Fruit fly (Drosophila melanogaster) whole organism, embryonic: ENCODE results near the gene CG5235.

Experiments used
- Ada2b ChIP-seq: fragments of 200-800 bp; sonication (Bioruptor generic); IDR thresholded peaks from 2 replicates; pipeline ENCODE4 v1.3.6; 2022; ENCODE audit warnings: missing biosample characterization, missing genetic modification characterization
- Adf1 ChIP-seq: fragments of 200-800 bp; sonication (Bioruptor generic); IDR thresholded peaks from 2 replicates; pipeline ENCODE4 v1.3.6; 2022; ENCODE audit warnings: missing biosample characterization, missing genetic modification characterization
- Aef1 ChIP-seq: fragments of 200-800 bp; sonication (Bioruptor generic); IDR thresholded peaks from 3 replicates; pipeline ENCODE4 v1.3.6; 2022; ENCODE audit warnings: missing biosample characterization, missing genetic modification characterization
- Awh ChIP-seq: fragments of 200-800 bp; sonication (Bioruptor generic); IDR thresholded peaks from 2 replicates; pipeline ENCODE4, ENCODE4 v1.3.6; 2022; ENCODE audit warnings: missing biosample characterization, missing genetic modification characterization
- B-H1 ChIP-seq: fragments of 200-800 bp; sonication (Bioruptor generic); IDR thresholded peaks from 3 replicates; pipeline ENCODE4 v1.3.6; 2022; ENCODE audit warnings: missing biosample characterization, missing genetic modification characterization
- Bgb ChIP-seq: fragments of 200-800 bp; sonication (Bioruptor generic); IDR thresholded peaks from 2 replicates; pipeline ENCODE4 v1.3.6; 2022; ENCODE audit warnings: missing biosample characterization, missing genetic modification characterization; ENCODE audit not compliant: partially characterized antibody
- CG10267 ChIP-seq: fragments of 200-800 bp; sonication (Bioruptor generic); optimal IDR thresholded peaks from 2 replicates; lab custom pipeline; 2018; ENCODE audit warnings: missing biosample characterization, mild to moderate bottlenecking, missing genetic modification characterization, moderate library complexity
- CG11398 ChIP-seq: fragments of 200-800 bp; sonication (Bioruptor generic); optimal IDR thresholded peaks from 2 replicates; lab custom pipeline; 2016; ENCODE audit warnings: missing biosample characterization, missing genetic modification characterization
- CG13287 ChIP-seq: fragments of 200-800 bp; sonication (Bioruptor generic); IDR thresholded peaks from 2 replicates; pipeline ENCODE4 v1.3.6; 2022; ENCODE audit warnings: missing biosample characterization, missing genetic modification characterization; ENCODE audit not compliant: partially characterized antibody
- CG13624 ChIP-seq: fragments of 200-800 bp; sonication (Bioruptor generic); optimal IDR thresholded peaks from 2 replicates; lab custom pipeline; 2016; ENCODE audit warnings: missing biosample characterization, missing genetic modification characterization
- CG13894 ChIP-seq: fragments of 200-800 bp; sonication (Bioruptor generic); optimal IDR thresholded peaks from 3 replicates; lab custom pipeline; 2018; ENCODE audit warnings: missing biosample characterization, mild to moderate bottlenecking, missing genetic modification characterization, moderate library complexity
- CG14667 ChIP-seq: fragments of 200-800 bp; sonication (Bioruptor generic); IDR thresholded peaks from 2 replicates; pipeline ENCODE4 v1.3.6; 2022; ENCODE audit warnings: missing biosample characterization, missing genetic modification characterization
- CG14965 ChIP-seq: fragments of 200-800 bp; sonication (Bioruptor generic); optimal IDR thresholded peaks from 2 replicates; lab custom pipeline; 2016; ENCODE audit warnings: missing biosample characterization, missing genetic modification characterization, borderline replicate concordance
- CG17359 ChIP-seq: fragments of 200-800 bp; sonication (Bioruptor generic); optimal IDR thresholded peaks from 3 replicates; lab custom pipeline; 2018; ENCODE audit warnings: missing biosample characterization, mild to moderate bottlenecking, missing genetic modification characterization, moderate library complexity
- CG17385 ChIP-seq: fragments of 200-800 bp; sonication (Bioruptor generic); optimal IDR thresholded peaks from 3 replicates; lab custom pipeline; 2018; ENCODE audit warnings: missing biosample characterization, mild to moderate bottlenecking, missing genetic modification characterization
- CG32532 ChIP-seq: fragments of 200-800 bp; sonication (Bioruptor generic); IDR thresholded peaks from 2 replicates; pipeline ENCODE4 v1.3.6; 2022; ENCODE audit warnings: missing biosample characterization, missing genetic modification characterization
- CG33213 ChIP-seq: fragments of 200-800 bp; sonication (Bioruptor generic); optimal IDR thresholded peaks from 3 replicates; lab custom pipeline; 2016; ENCODE audit warnings: missing biosample characterization, missing genetic modification characterization
- CG4282 ChIP-seq: fragments of 200-800 bp; sonication (Bioruptor generic); optimal IDR thresholded peaks from 2 replicates; lab custom pipeline; 2016; ENCODE audit warnings: missing biosample characterization, missing genetic modification characterization
- CG43689 ChIP-seq: fragments of 200-800 bp; sonication (Bioruptor generic); IDR thresholded peaks from 2 replicates; pipeline ENCODE4 v1.3.6; 2022; ENCODE audit warnings: missing biosample characterization, missing genetic modification characterization
- CG5180 ChIP-seq: fragments of 200-800 bp; sonication (Bioruptor generic); optimal IDR thresholded peaks from 3 replicates; lab custom pipeline; 2017; ENCODE audit warnings: missing biosample characterization, missing genetic modification characterization, mild to moderate bottlenecking, moderate library complexity, missing genetic modification reagents
- CG6813 ChIP-seq: fragments of 200-800 bp; sonication (Bioruptor generic); optimal IDR thresholded peaks from 2 replicates; lab custom pipeline; 2017; ENCODE audit warnings: missing biosample characterization, missing genetic modification characterization, mild to moderate bottlenecking, moderate library complexity, missing genetic modification reagents
- CG8388 ChIP-seq: fragments of 200-800 bp; sonication (Bioruptor generic); optimal IDR thresholded peaks from 2 replicates; lab custom pipeline; 2019; ENCODE audit warnings: missing biosample characterization, mild to moderate bottlenecking, missing genetic modification characterization, moderate library complexity
- CG8765 ChIP-seq: fragments of 200-800 bp; sonication (Bioruptor generic); IDR thresholded peaks from 2 replicates; pipeline ENCODE4 v1.3.6; 2022; ENCODE audit warnings: missing biosample characterization, missing genetic modification characterization
- CG8924 ChIP-seq: fragments of 200-800 bp; optimal IDR thresholded peaks from 3 replicates; lab custom pipeline; 2019; ENCODE audit warnings: missing biosample characterization, mild to moderate bottlenecking, missing genetic modification characterization, moderate library complexity
- CG9215 ChIP-seq: fragments of 200-800 bp; sonication (Bioruptor generic); IDR thresholded peaks from 2 replicates; pipeline ENCODE4 v1.3.6; 2022; ENCODE audit warnings: missing biosample characterization, missing genetic modification characterization
- CG9817 ChIP-seq: fragments of 200-800 bp; sonication (Bioruptor generic); optimal IDR thresholded peaks from 2 replicates; lab custom pipeline; 2018; ENCODE audit warnings: missing biosample characterization, mild to moderate bottlenecking, missing genetic modification characterization, moderate library complexity
- CG9876 ChIP-seq: fragments of 200-800 bp; sonication (Bioruptor generic); optimal IDR thresholded peaks from 2 replicates; lab custom pipeline; 2016; ENCODE audit warnings: missing biosample characterization, missing genetic modification characterization
- GATAe ChIP-seq: fragments of 200-800 bp; sonication (Bioruptor generic); conservative IDR thresholded peaks from 2 replicates; pipeline ENCODE4 v1.3.6; 2022; ENCODE audit warnings: missing biosample characterization, missing genetic modification characterization
- HLH54F ChIP-seq: fragments of 200-800 bp; sonication (Bioruptor generic); optimal IDR thresholded peaks from 3 replicates; lab custom pipeline; 2016; ENCODE audit warnings: missing biosample characterization, missing genetic modification characterization
- Mad ChIP-seq: fragments of 200-800 bp; sonication (Bioruptor generic); optimal IDR thresholded peaks from 2 replicates; lab custom pipeline; 2016; ENCODE audit warnings: missing biosample characterization, missing genetic modification characterization
- Nf-YC ChIP-seq: fragments of 200-800 bp; optimal IDR thresholded peaks from 3 replicates; lab custom pipeline; 2019; ENCODE audit warnings: missing biosample characterization, mild to moderate bottlenecking, missing genetic modification characterization, moderate library complexity
- Sox100B ChIP-seq: fragments of 200-800 bp; sonication (Bioruptor generic); optimal IDR thresholded peaks from 3 replicates; lab custom pipeline; 2018; ENCODE audit warnings: missing biosample characterization, mild to moderate bottlenecking, missing genetic modification characterization
- Spps ChIP-seq: fragments of 200-800 bp; sonication (Bioruptor generic); optimal IDR thresholded peaks from 2 replicates; lab custom pipeline; 2018; ENCODE audit warnings: missing biosample characterization, mild to moderate bottlenecking, missing genetic modification characterization
- abd-A ChIP-seq: fragments of 200-800 bp; sonication (Bioruptor generic); optimal IDR thresholded peaks from 3 replicates; lab custom pipeline; 2019; ENCODE audit warnings: missing biosample characterization, mild to moderate bottlenecking, missing genetic modification characterization, moderate library complexity
- az2 ChIP-seq: fragments of 200-800 bp; sonication (Bioruptor generic); optimal IDR thresholded peaks from 3 replicates; lab custom pipeline; 2016; ENCODE audit warnings: missing biosample characterization, missing genetic modification characterization
- bigmax ChIP-seq: fragments of 200-800 bp; sonication (Bioruptor generic); optimal IDR thresholded peaks from 2 replicates; lab custom pipeline; 2018; ENCODE audit warnings: missing biosample characterization, mild to moderate bottlenecking, missing genetic modification characterization
- bsh ChIP-seq, 2 experiments: fragments of 200-800 bp; sonication (Bioruptor generic); optimal IDR thresholded peaks; 2 replicates each; lab custom pipeline; 2017 to 2018; ENCODE audit warnings: mild to moderate bottlenecking in 2 of 2, missing biosample characterization in 2 of 2, missing genetic modification characterization in 2 of 2, moderate library complexity in 1 of 2
- cato ChIP-seq: fragments of 200-800 bp; sonication (Bioruptor generic); optimal IDR thresholded peaks from 2 replicates; lab custom pipeline; 2016; ENCODE audit warnings: missing biosample characterization, missing genetic modification characterization, borderline replicate concordance
- chn ChIP-seq: fragments of 200-800 bp; sonication (Bioruptor generic); optimal IDR thresholded peaks from 2 replicates; lab custom pipeline; 2016; ENCODE audit warnings: missing biosample characterization, missing genetic modification characterization
- dati ChIP-seq: fragments of 200-800 bp; sonication (Bioruptor generic); IDR thresholded peaks from 2 replicates; pipeline ENCODE4 v1.3.6; 2022; ENCODE audit warnings: missing biosample characterization, missing genetic modification characterization
- dmrt99B ChIP-seq: fragments of 200-800 bp; sonication (Bioruptor generic); optimal IDR thresholded peaks from 2 replicates; lab custom pipeline; 2018; ENCODE audit warnings: missing biosample characterization, mild to moderate bottlenecking, missing genetic modification characterization, moderate library complexity
- ewg ChIP-seq: fragments of 200-800 bp; sonication (Bioruptor generic); optimal IDR thresholded peaks from 3 replicates; lab custom pipeline; 2017; ENCODE audit warnings: mild to moderate bottlenecking, missing biosample characterization, missing genetic modification reagents, missing genetic modification characterization
- fd96Cb ChIP-seq: fragments of 200-800 bp; sonication (Bioruptor generic); optimal IDR thresholded peaks from 2 replicates; lab custom pipeline; 2018; ENCODE audit warnings: missing biosample characterization, mild to moderate bottlenecking, missing genetic modification characterization, moderate library complexity
- h ChIP-seq: fragments of >200 bp; optimal IDR thresholded peaks from 2 replicates; lab custom pipeline; 2017
- oc ChIP-seq: fragments of 200-800 bp; sonication (Bioruptor generic); optimal IDR thresholded peaks from 2 replicates; lab custom pipeline; 2018; ENCODE audit warnings: missing biosample characterization, mild to moderate bottlenecking, missing genetic modification characterization, moderate library complexity
- phol ChIP-seq: fragments of 200-800 bp; sonication (Bioruptor generic); optimal IDR thresholded peaks from 3 replicates; lab custom pipeline; 2018; ENCODE audit warnings: missing biosample characterization, mild to moderate bottlenecking, missing genetic modification characterization, moderate library complexity
- pita ChIP-seq: fragments of 200-800 bp; sonication (Bioruptor generic); optimal IDR thresholded peaks from 2 replicates; lab custom pipeline; 2017; ENCODE audit warnings: missing biosample characterization, mild to moderate bottlenecking, missing genetic modification characterization
- pum ChIP-seq: fragments of 200-800 bp; sonication (Bioruptor generic); optimal IDR thresholded peaks from 2 replicates; lab custom pipeline; 2016; ENCODE audit warnings: missing biosample characterization, missing genetic modification characterization
- sim ChIP-seq: fragments of 200-800 bp; sonication (Bioruptor generic); IDR thresholded peaks from 2 replicates; pipeline ENCODE4 v1.3.6; 2022; ENCODE audit warnings: missing biosample characterization, missing genetic modification characterization
- sima ChIP-seq: fragments of 200-800 bp; sonication (Bioruptor generic); optimal IDR thresholded peaks from 2 replicates; lab custom pipeline; 2016; ENCODE audit warnings: missing biosample characterization, missing genetic modification characterization
- sisA ChIP-seq: fragments of 200-800 bp; sonication (Bioruptor generic); IDR thresholded peaks from 2 replicates; pipeline ENCODE4 v1.3.6; 2022; ENCODE audit warnings: missing biosample characterization, missing genetic modification characterization

CG5235 gene

dm6 chr3L:16054095-16054494 lies 36.1 kb downstream of the CG5235 start (continued):
- TF ChIP-seq CG9817 (tag; lab: Kevin White, UChicago), result no peak
- no peak for TF ChIP-seq pum
- no peak for TF ChIP-seq oc (tag; lab: Kevin White, UChicago)
- TF ChIP-seq HLH54F (GFP tag; lab: Kevin White, UChicago), result no peak
- peak; percentile 17 for TF ChIP-seq CG5180 (GFP tag; lab: Kevin White, UChicago)
- TF ChIP-seq phol (tag; lab: Kevin White, UChicago), result peak; percentile 68
- peak; percentile 46 for TF ChIP-seq CG8924 (tag; lab: Kevin White, UChicago)
- TF ChIP-seq h (lab: Kevin White, UChicago), result no peak
- peak; percentile 46 for TF ChIP-seq ewg (GFP tag; lab: Kevin White, UChicago)
- TF ChIP-seq B-H1, result no peak
- no peak for TF ChIP-seq CG13894 (tag; lab: Kevin White, UChicago)
- no peak for TF ChIP-seq bigmax (GFP tag; lab: Kevin White, UChicago)
- no peak for TF ChIP-seq Aef1
- peak; percentile 56 for TF ChIP-seq az2 (GFP tag; lab: Kevin White, UChicago)
- TF ChIP-seq CG13624, result no peak
- TF ChIP-seq CG32532 (GFP tag; lab: Robert Waterston, UW), result no peak; the same call in none of the 2 replicates
- TF ChIP-seq abd-A (tag; lab: Kevin White, UChicago), result no peak
- no peak for TF ChIP-seq Adf1
- TF ChIP-seq CG17359 (tag; lab: Kevin White, UChicago), result peak; percentile 24
- no peak for TF ChIP-seq chn (GFP tag; lab: Kevin White, UChicago)
- TF ChIP-seq CG14965 (GFP tag; lab: Kevin White, UChicago), result no peak
- TF ChIP-seq Sox100B, result peak; percentile 53
- no peak for TF ChIP-seq CG43689 (GFP tag; lab: Robert Waterston, UW)
- TF ChIP-seq fd96Cb (tag; lab: Kevin White, UChicago), result peak; percentile 51
- no peak for TF ChIP-seq cato
- peak; percentile 80 for TF ChIP-seq dmrt99B (tag; lab: Kevin White, UChicago)
- no peak for TF ChIP-seq dati (GFP tag; lab: Robert Waterston, UW)
- no peak for TF ChIP-seq CG8765
- peak; percentile 54 for TF ChIP-seq CG8388 (GFP tag; lab: Kevin White, UChicago)
- no peak for TF ChIP-seq CG6813
- no peak for TF ChIP-seq CG14667
- peak; percentile 31 for TF ChIP-seq CG17385 (GFP tag; lab: Kevin White, UChicago)
- TF ChIP-seq CG11398, result no peak
- no peak for TF ChIP-seq pita (GFP tag; lab: Kevin White, UChicago)
- no peak for TF ChIP-seq Bgb (GFP tag; lab: Robert Waterston, UW)
- peak; percentile 40 for TF ChIP-seq Nf-YC (tag; lab: Kevin White, UChicago)
- no peak; the same call in 1 of the 2 replicates for TF ChIP-seq sisA (GFP tag; lab: Robert Waterston, UW)
- TF ChIP-seq Spps (tag; lab: Kevin White, UChicago), result no peak
- no peak for TF ChIP-seq sim (GFP tag; lab: Robert Waterston, UW)
- TF ChIP-seq CG13287, result no peak
- peak; percentile 38 for TF ChIP-seq CG10267 (tag; lab: Kevin White, UChicago)
- TF ChIP-seq CG9215 (GFP tag; lab: Robert Waterston, UW), result no peak
- peak in 1 of 2 experiments; percentile 53 for TF ChIP-seq bsh (GFP tag; optimal IDR thresholded peaks at IDR 0.05; lab: Kevin White, UChicago)
- TF ChIP-seq CG33213, result no peak
- no peak for TF ChIP-seq CG4282
- TF ChIP-seq Awh (GFP tag; lab: Robert Waterston, UW), result no peak
- no peak for TF ChIP-seq GATAe
- TF ChIP-seq sima, result no peak
- TF ChIP-seq Ada2b (GFP tag; lab: Robert Waterston, UW), result no peak
- TF ChIP-seq CG9876, result no peak
- no peak for TF ChIP-seq Mad (GFP tag; lab: Kevin White, UChicago)
